Worm (Caenorhabditis elegans) whole organism, late embryonic: ENCODE results near the gene sulp-3.

Experiments used
- ceh-30 ChIP-seq: fragments of 150-350 bp; optimal IDR thresholded peaks from 2 replicates; lab custom pipeline; 2014; ENCODE audit warnings: missing biosample characterization, missing genetic modification characterization
- madf-2 ChIP-seq: sonication (generic microtip); optimal IDR thresholded peaks from 2 replicates; lab custom pipeline; 2017; ENCODE audit warnings: missing genetic modification characterization, missing compliant biosample characterization
- pros-1 ChIP-seq: fragments of 150-350 bp; optimal IDR thresholded peaks from 2 replicates; lab custom pipeline; 2014; ENCODE audit warnings: missing biosample characterization, missing genetic modification reagents, missing genetic modification characterization
- unc-42 ChIP-seq: sonication (generic microtip); optimal IDR thresholded peaks from 2 replicates; lab custom pipeline; 2016; ENCODE audit warnings: missing genotype, missing genetic modification characterization, missing compliant biosample characterization

DNA sequence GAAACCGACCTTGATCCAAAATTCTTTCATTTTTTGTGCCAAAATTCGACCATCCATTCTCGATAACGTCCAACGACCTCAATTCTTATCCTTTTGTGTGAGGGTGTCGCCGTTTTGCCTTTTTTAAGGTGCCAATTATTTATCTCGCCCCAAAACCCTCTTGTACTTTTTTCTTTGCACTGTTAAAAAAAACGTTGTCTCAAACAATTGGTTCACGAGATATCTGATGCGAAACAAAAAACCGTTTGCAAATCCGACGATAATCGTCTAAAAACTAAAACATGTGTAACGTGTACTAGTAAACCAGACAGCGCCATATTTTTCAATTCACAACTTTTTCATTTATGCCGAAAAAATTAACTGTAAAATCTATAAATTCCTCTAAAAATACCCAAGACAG is 49.1 kb upstream of the sulp-3 start, which contains the start of gene F16F9.3:
- TF ChIP-seq madf-2 (tag; lab: Kevin White, UChicago) (no peak), ceh-30 (tag; lab: Kevin White, UChicago) (no peak), pros-1 (no peak), unc-42 (tag; lab: Kevin White, UChicago) (no peak)
